Fruit fly (Drosophila melanogaster): ENCODE results near the gene CG10713.

CG10713 gene

DNA sequence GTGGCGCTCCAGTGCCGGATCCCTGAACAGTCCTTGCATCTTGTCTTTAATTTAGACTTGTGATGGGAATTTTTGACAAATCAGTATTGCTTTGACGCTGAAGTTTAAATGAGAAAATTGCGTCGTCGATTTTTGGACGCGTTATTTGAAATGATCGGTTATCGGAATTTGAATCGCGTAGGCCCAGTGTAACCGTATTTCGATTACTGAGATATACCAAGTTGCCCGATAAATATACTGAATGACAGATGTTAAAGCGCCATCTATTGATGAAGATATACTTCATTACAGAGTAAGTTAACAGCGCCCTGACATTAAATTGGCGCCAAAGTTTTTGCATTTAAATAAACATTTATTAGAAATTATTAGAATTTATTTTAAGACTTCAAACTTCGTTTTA, 45.2 kb downstream of the CG10713 start, which contains the start of gene Poc1 (continued):
- TF ChIP-seq CG8388 (GFP tag; optimal IDR thresholded peaks at IDR 0.05) (no peak), hb (GFP tag; IDR thresholded peaks at IDR 0.05; ENCODE audit: partially characterized antibody) (peak; percentile 35; the same call in 1 of the 3 replicates), Sry-δ (GFP tag; optimal IDR thresholded peaks at IDR 0.05) (peak; percentile 47), pzg (GFP tag; optimal IDR thresholded peaks at IDR 0.05) (peak; percentile 90), ato (GFP tag; IDR thresholded peaks at IDR 0.05; ENCODE audit: partially characterized antibody) (no peak), gfzf (GFP tag; optimal IDR thresholded peaks at IDR 0.05) (peak; percentile 90), bigmax (GFP tag; optimal IDR thresholded peaks at IDR 0.05) (no peak), CG2712 (tag; optimal IDR thresholded peaks at IDR 0.05) (peak; percentile 41), trh (GFP tag; optimal IDR thresholded peaks at IDR 0.05) (no peak), CG33213 (GFP tag; optimal IDR thresholded peaks at IDR 0.05) (peak; percentile 25), CTCF (GFP tag; optimal IDR thresholded peaks at IDR 0.05) (peak; percentile 98), CG6791 (GFP tag; IDR thresholded peaks at IDR 0.05; ENCODE audit: partially characterized antibody) (peak; percentile 61), CG12942 (GFP tag; optimal IDR thresholded peaks at IDR 0.05) (no peak), onecut (GFP tag; IDR thresholded peaks at IDR 0.05) (no peak), H2.0 (GFP tag; IDR thresholded peaks at IDR 0.05) (no peak), Neu2 (GFP tag; optimal IDR thresholded peaks at IDR 0.05; ENCODE audit: borderline replicate concordance) (no peak), oc (tag; optimal IDR thresholded peaks at IDR 0.05) (no peak)

DNA sequence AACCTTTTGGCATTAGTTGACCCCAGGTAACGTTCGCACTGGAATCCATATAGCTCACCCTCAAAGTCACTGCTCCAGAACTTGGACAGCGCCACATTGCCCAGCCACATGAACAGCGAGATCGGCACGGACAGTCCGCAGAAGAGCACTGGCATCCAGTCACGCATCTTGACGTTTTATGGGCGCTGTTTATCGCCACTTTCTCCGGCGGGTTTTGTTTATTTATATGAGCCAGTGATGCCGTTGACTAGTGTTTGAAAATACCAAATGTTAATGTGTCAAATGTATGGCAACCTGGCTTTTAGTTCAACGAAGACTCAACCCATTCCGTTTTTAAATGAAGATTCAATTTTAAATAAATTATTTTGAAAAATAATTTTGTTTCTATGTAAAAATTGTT, 47.4 kb downstream of the CG10713 start, which contains the start of gene CG10171:
TSS of gene CG10171 (minus strand) at position 300 of the 400 bp plus-strand sequence.
- TF ChIP-seq CG14710 (tag; optimal IDR thresholded peaks at IDR 0.05) (peak; percentile 44), pita (GFP tag; optimal IDR thresholded peaks at IDR 0.05) (peak; percentile 41), CG3838 (GFP tag; optimal IDR thresholded peaks at IDR 0.05) (no peak), Dref (GFP tag; IDR thresholded peaks at IDR 0.05) (peak; percentile 43; the same call in 1 of the 2 replicates), wor (GFP tag; IDR thresholded peaks at IDR 0.05) (no peak), CG15601 (tag; optimal IDR thresholded peaks at IDR 0.05) (peak; percentile 8), Dp (GFP tag; optimal IDR thresholded peaks at IDR 0.05) (peak; percentile 67), CG7372 (GFP tag; IDR thresholded peaks at IDR 0.05) (no peak), Hr78 (GFP tag; optimal IDR thresholded peaks at IDR 0.05) (peak in 1 of 2 experiments; percentile 84), CG2199 (GFP tag; IDR thresholded peaks at IDR 0.05) (no peak), Ets97D (GFP tag; optimal IDR thresholded peaks at IDR 0.05) (peak; percentile 53), amos (GFP tag; IDR thresholded peaks at IDR 0.05; ENCODE audit: partially characterized antibody) (peak; percentile 35; the same call in 1 of the 2 replicates), CG13287 (GFP tag; IDR thresholded peaks at IDR 0.05; ENCODE audit: partially characterized antibody) (peak; percentile 13; the same call in 1 of the 2 replicates), CG5180 (GFP tag; optimal IDR thresholded peaks at IDR 0.05) (no peak), MESR4 (GFP tag; optimal IDR thresholded peaks at IDR 0.05) (peak; percentile 39), vvl (GFP tag; IDR thresholded peaks at IDR 0.05) (peak; percentile 53), CG8924 (tag; optimal IDR thresholded peaks at IDR 0.05) (peak; percentile 24), BEAF-32 (GFP tag; optimal IDR thresholded peaks at IDR 0.05) (peak; percentile 21), NFAT (GFP tag; IDR thresholded peaks at IDR 0.05) (peak; percentile 11; the same call in 1 of the 2 replicates), CG11247 (GFP tag; IDR thresholded peaks at IDR 0.05) (no peak), CG34422 (GFP tag; IDR thresholded peaks at IDR 0.05) (peak; percentile 45; the same call in 1 of the 3 replicates), CG2712 (tag; optimal IDR thresholded peaks at IDR 0.05) (peak; percentile 12), Nf-YC (tag; optimal IDR thresholded peaks at IDR 0.05) (peak; percentile 0), corto (GFP tag; optimal IDR thresholded peaks at IDR 0.05) (no peak), Abd-B (GFP tag; optimal IDR thresholded peaks at IDR 0.05) (peak; percentile 50), MBD-R2 (GFP tag; IDR thresholded peaks at IDR 0.05) (peak; percentile 97), CG6791 (GFP tag; IDR thresholded peaks at IDR 0.05; ENCODE audit: partially characterized antibody) (0 out of 3 replicates have a peak, but pooled peaks have one; percentile 30), gfzf (GFP tag; optimal IDR thresholded peaks at IDR 0.05) (peak; percentile 20), Dll (GFP tag; IDR thresholded peaks at IDR 0.05; ENCODE audit: partially characterized antibody) (peak; percentile 36; the same call in 2 of the 4 replicates), ci (GFP tag; IDR thresholded peaks at IDR 0.05) (peak; percentile 37; the same call in 1 of the 3 replicates), C15 (GFP tag; IDR thresholded peaks at IDR 0.05) (no peak), CG4617 (GFP tag; optimal IDR thresholded peaks at IDR 0.05; ENCODE audit: borderline replicate concordance) (peak; percentile 61), CTCF (GFP tag; optimal IDR thresholded peaks at IDR 0.05) (peak; percentile 39), CrebB (tag; optimal IDR thresholded peaks at IDR 0.05) (no peak), stwl (tag; optimal IDR thresholded peaks at IDR 0.05) (peak; percentile 85)
